Fruit fly (Drosophila melanogaster) whole organism, embryonic: ENCODE results near the gene car.

Experiments used
- ATbp ChIP-seq: fragments of 200-800 bp; sonication (Bioruptor generic); optimal IDR thresholded peaks from 2 replicates; lab custom pipeline; 2017; ENCODE audit warnings: missing biosample characterization, mild to moderate bottlenecking, missing genetic modification characterization, missing genetic modification reagents
- BtbVII ChIP-seq: fragments of 200-800 bp; sonication (Bioruptor generic); optimal IDR thresholded peaks from 3 replicates; lab custom pipeline; 2017; ENCODE audit warnings: missing biosample characterization, mild to moderate bottlenecking, missing genetic modification characterization
- CG10959 ChIP-seq: fragments of 200-800 bp; sonication (Bioruptor generic); IDR thresholded peaks from 2 replicates; pipeline ENCODE4 v1.3.6; 2022; ENCODE audit warnings: missing biosample characterization, missing genetic modification characterization
- CG11093 ChIP-seq: fragments of 200-800 bp; sonication (Bioruptor generic); IDR thresholded peaks from 3 replicates; pipeline ENCODE4 v1.3.6; 2022; ENCODE audit warnings: missing biosample characterization, missing genetic modification characterization
- CG12769 ChIP-seq: fragments of 200-800 bp; sonication (Bioruptor generic); optimal IDR thresholded peaks from 2 replicates; lab custom pipeline; 2019; ENCODE audit warnings: missing biosample characterization, mild to moderate bottlenecking, missing genetic modification characterization, moderate library complexity
- CG13123 ChIP-seq: fragments of 200-800 bp; sonication (Bioruptor generic); optimal IDR thresholded peaks from 2 replicates; lab custom pipeline; 2016; ENCODE audit warnings: missing biosample characterization, missing genetic modification characterization
- CG14667 ChIP-seq: fragments of 200-800 bp; sonication (Bioruptor generic); IDR thresholded peaks from 2 replicates; pipeline ENCODE4 v1.3.6; 2022; ENCODE audit warnings: missing biosample characterization, missing genetic modification characterization
- CG1647 ChIP-seq: fragments of 200-800 bp; sonication (Bioruptor generic); optimal IDR thresholded peaks from 3 replicates; lab custom pipeline; 2016; ENCODE audit warnings: missing biosample characterization, missing genetic modification characterization
- CG18476 ChIP-seq: fragments of 200-800 bp; sonication (Bioruptor generic); optimal IDR thresholded peaks from 2 replicates; lab custom pipeline; 2016; ENCODE audit warnings: missing biosample characterization, mild to moderate bottlenecking, missing genetic modification characterization
- CG18619 ChIP-seq: fragments of 200-800 bp; sonication (Bioruptor generic); optimal IDR thresholded peaks from 3 replicates; lab custom pipeline; 2017; ENCODE audit warnings: missing biosample characterization, mild to moderate bottlenecking, missing genetic modification characterization
- CG2202 ChIP-seq: fragments of 200-800 bp; sonication (Bioruptor generic); optimal IDR thresholded peaks from 2 replicates; lab custom pipeline; 2018; ENCODE audit warnings: missing biosample characterization, mild to moderate bottlenecking, missing genetic modification characterization
- CG2712 ChIP-seq: fragments of 200-800 bp; optimal IDR thresholded peaks from 3 replicates; lab custom pipeline; 2019; ENCODE audit warnings: missing biosample characterization, mild to moderate bottlenecking, missing genetic modification characterization, moderate library complexity
- CG30020 ChIP-seq: fragments of 200-800 bp; optimal IDR thresholded peaks from 2 replicates; lab custom pipeline; 2019; ENCODE audit warnings: missing biosample characterization, mild to moderate bottlenecking, missing genetic modification characterization, moderate library complexity
- CG31224 ChIP-seq: fragments of 200-800 bp; sonication (Bioruptor generic); IDR thresholded peaks from 2 replicates; pipeline ENCODE4 v1.3.6; 2022; ENCODE audit warnings: missing biosample characterization, missing genetic modification characterization
- CG3163 ChIP-seq: fragments of 200-800 bp; sonication (Bioruptor generic); optimal IDR thresholded peaks from 3 replicates; lab custom pipeline; 2016; ENCODE audit warnings: missing biosample characterization, missing genetic modification characterization
- CG3726 ChIP-seq: fragments of 200-800 bp; sonication (Bioruptor generic); IDR thresholded peaks from 3 replicates; pipeline ENCODE4, ENCODE4 v1.3.6; 2022; ENCODE audit warnings: missing biosample characterization, missing genetic modification characterization
- CG3838 ChIP-seq: fragments of 200-800 bp; sonication (Bioruptor generic); optimal IDR thresholded peaks from 3 replicates; lab custom pipeline; 2016; ENCODE audit warnings: missing biosample characterization, missing genetic modification characterization
- CG4707 ChIP-seq: fragments of 200-800 bp; sonication (Bioruptor generic); optimal IDR thresholded peaks from 2 replicates; lab custom pipeline; 2018; ENCODE audit warnings: missing biosample characterization, mild to moderate bottlenecking, missing genetic modification characterization, moderate library complexity
- CG5245 ChIP-seq: fragments of 200-800 bp; sonication (Bioruptor generic); optimal IDR thresholded peaks from 3 replicates; lab custom pipeline; 2016; ENCODE audit warnings: missing biosample characterization, missing genetic modification characterization
- CG6689 ChIP-seq: fragments of 200-800 bp; sonication (Bioruptor generic); IDR thresholded peaks from 2 replicates; pipeline ENCODE4 v1.3.6; 2022; ENCODE audit warnings: missing biosample characterization, missing genetic modification characterization
- CG6791 ChIP-seq: fragments of 200-800 bp; sonication (Bioruptor generic); IDR thresholded peaks from 3 replicates; pipeline ENCODE4 v1.3.6; 2022; ENCODE audit warnings: missing biosample characterization, missing genetic modification characterization; ENCODE audit not compliant: partially characterized antibody
- CG7987 ChIP-seq: fragments of 200-800 bp; sonication (Bioruptor generic); optimal IDR thresholded peaks from 2 replicates; lab custom pipeline; 2018; ENCODE audit warnings: missing biosample characterization, mild to moderate bottlenecking, missing genetic modification characterization, moderate library complexity
- CG8478 ChIP-seq: fragments of >200 bp; optimal IDR thresholded peaks from 2 replicates; lab custom pipeline; 2018
- Dbx ChIP-seq: fragments of 200-800 bp; sonication (Bioruptor generic); IDR thresholded peaks from 3 replicates; pipeline ENCODE4 v1.3.6; 2022; ENCODE audit warnings: missing biosample characterization, missing genetic modification characterization
- Ets97D ChIP-seq: fragments of 200-800 bp; sonication (Bioruptor generic); optimal IDR thresholded peaks from 3 replicates; lab custom pipeline; 2016; ENCODE audit warnings: missing biosample characterization, missing genetic modification characterization
- Fer1 ChIP-seq: fragments of 200-800 bp; sonication (Bioruptor generic); optimal IDR thresholded peaks from 2 replicates; lab custom pipeline; 2017; ENCODE audit warnings: missing biosample characterization, mild to moderate bottlenecking, missing genetic modification characterization
- HLH54F ChIP-seq: fragments of 200-800 bp; sonication (Bioruptor generic); optimal IDR thresholded peaks from 3 replicates; lab custom pipeline; 2016; ENCODE audit warnings: missing biosample characterization, missing genetic modification characterization
- HLHmδ ChIP-seq: fragments of 200-800 bp; sonication (Bioruptor generic); optimal IDR thresholded peaks from 2 replicates; lab custom pipeline; 2018; ENCODE audit warnings: missing biosample characterization, mild to moderate bottlenecking, missing genetic modification characterization, moderate library complexity
- HmgZ ChIP-seq: fragments of 200-800 bp; sonication (Bioruptor generic); optimal IDR thresholded peaks from 2 replicates; lab custom pipeline; 2018; ENCODE audit warnings: missing biosample characterization, mild to moderate bottlenecking, missing genetic modification characterization
- Lim3 ChIP-seq: fragments of 200-800 bp; sonication (Bioruptor generic); IDR thresholded peaks from 2 replicates; pipeline ENCODE4 v1.3.6; 2022; ENCODE audit warnings: missing biosample characterization, missing genetic modification characterization
- Lpt ChIP-seq: fragments of >200 bp; optimal IDR thresholded peaks from 2 replicates; lab custom pipeline; 2018; ENCODE audit warnings: missing biosample characterization, missing genetic modification characterization
- NC2α ChIP-seq: fragments of 200-800 bp; sonication (Bioruptor generic); optimal IDR thresholded peaks from 2 replicates; lab custom pipeline; 2016; ENCODE audit warnings: missing biosample characterization, missing genetic modification characterization
- Xbp1 ChIP-seq: fragments of 200-800 bp; sonication (Bioruptor generic); optimal IDR thresholded peaks from 3 replicates; lab custom pipeline; 2016; ENCODE audit warnings: missing biosample characterization, mild to moderate bottlenecking, missing genetic modification characterization
- Xrp1 ChIP-seq: fragments of 200-800 bp; sonication (Bioruptor generic); IDR thresholded peaks from 2 replicates; pipeline ENCODE4 v1.3.6; 2022; ENCODE audit warnings: missing biosample characterization, missing genetic modification characterization
- aop ChIP-seq: fragments of 200-800 bp; sonication (Bioruptor generic); IDR thresholded peaks from 2 replicates; pipeline ENCODE4 v1.3.6; 2022; ENCODE audit warnings: missing biosample characterization, missing genetic modification characterization
- ap ChIP-seq: fragments of 200-800 bp; sonication (Bioruptor generic); IDR thresholded peaks from 2 replicates; pipeline ENCODE4 v1.3.6; 2022; ENCODE audit warnings: missing biosample characterization, missing genetic modification characterization
- chn ChIP-seq: fragments of 200-800 bp; sonication (Bioruptor generic); optimal IDR thresholded peaks from 2 replicates; lab custom pipeline; 2016; ENCODE audit warnings: missing biosample characterization, missing genetic modification characterization
- dati ChIP-seq: fragments of 200-800 bp; sonication (Bioruptor generic); IDR thresholded peaks from 2 replicates; pipeline ENCODE4 v1.3.6; 2022; ENCODE audit warnings: missing biosample characterization, missing genetic modification characterization
- grn ChIP-seq: fragments of 200-800 bp; sonication (Bioruptor generic); optimal IDR thresholded peaks from 3 replicates; lab custom pipeline; 2017; ENCODE audit warnings: missing biosample characterization, missing genetic modification characterization
- mirr ChIP-seq: fragments of 200-800 bp; sonication (Bioruptor generic); optimal IDR thresholded peaks from 3 replicates; lab custom pipeline; 2018; ENCODE audit warnings: missing biosample characterization, mild to moderate bottlenecking, missing genetic modification characterization
- oc ChIP-seq: fragments of 200-800 bp; sonication (Bioruptor generic); optimal IDR thresholded peaks from 2 replicates; lab custom pipeline; 2018; ENCODE audit warnings: missing biosample characterization, mild to moderate bottlenecking, missing genetic modification characterization, moderate library complexity
- pb ChIP-seq: fragments of 200-800 bp; sonication (Bioruptor generic); optimal IDR thresholded peaks from 3 replicates; lab custom pipeline; 2016; ENCODE audit warnings: missing biosample characterization, missing genetic modification characterization
- phol ChIP-seq: fragments of 200-800 bp; sonication (Bioruptor generic); optimal IDR thresholded peaks from 3 replicates; lab custom pipeline; 2018; ENCODE audit warnings: missing biosample characterization, mild to moderate bottlenecking, missing genetic modification characterization, moderate library complexity
- prd ChIP-seq, 3 experiments: fragments of >200 bp in 2 of 3; fragments of 200-800 bp in 1 of 3; sonication (Bioruptor generic) in 1 of 3; optimal IDR thresholded peaks in 2 of 3; IDR thresholded peaks in 1 of 3; 2 replicates in 2 of 3; 3 replicates in 1 of 3; pipeline versions ENCODE4 v1.3.6 to Lab custom; 2017 to 2022; ENCODE audit warnings: missing biosample characterization in 1 of 3, missing genetic modification characterization in 1 of 3
- sens ChIP-seq: fragments of 200-800 bp; sonication (Bioruptor generic); peaks from one replicate; lab custom pipeline; 2016; ENCODE audit warnings: missing biosample characterization, missing genetic modification characterization
- sens-2 ChIP-seq: fragments of 200-800 bp; sonication (Bioruptor generic); IDR thresholded peaks from 2 replicates; pipeline ENCODE4 v1.3.6; 2022; ENCODE audit warnings: missing biosample characterization, missing genetic modification characterization
- trem ChIP-seq: fragments of 200-800 bp; optimal IDR thresholded peaks from 3 replicates; lab custom pipeline; 2019; ENCODE audit warnings: missing biosample characterization, mild to moderate bottlenecking, missing genetic modification characterization, moderate library complexity
- ttk ChIP-seq: fragments of 200-800 bp; sonication (Bioruptor generic); IDR thresholded peaks from 2 replicates; pipeline ENCODE4 v2.1.2; 2022; ENCODE audit warnings: missing biosample characterization, missing genetic modification characterization
- usp ChIP-seq: fragments of >200 bp; optimal IDR thresholded peaks from 2 replicates; lab custom pipeline; 2017; ENCODE audit warnings: missing biosample characterization, missing genetic modification characterization
- wdn ChIP-seq: fragments of 200-800 bp; sonication (Bioruptor generic); IDR thresholded peaks from 2 replicates; pipeline ENCODE4 v1.3.6; 2022; ENCODE audit warnings: missing biosample characterization, missing genetic modification characterization
- zen2 ChIP-seq: fragments of 200-800 bp; sonication (Bioruptor generic); IDR thresholded peaks from 3 replicates; pipeline ENCODE4 v1.3.6; 2022; ENCODE audit warnings: missing biosample characterization, missing genetic modification characterization; ENCODE audit not compliant: partially characterized antibody
- zfh2 ChIP-seq: fragments of 200-800 bp; sonication (Bioruptor generic); optimal IDR thresholded peaks from 2 replicates; lab custom pipeline; 2016; ENCODE audit warnings: missing biosample characterization, missing genetic modification characterization

The car gene

DNA sequence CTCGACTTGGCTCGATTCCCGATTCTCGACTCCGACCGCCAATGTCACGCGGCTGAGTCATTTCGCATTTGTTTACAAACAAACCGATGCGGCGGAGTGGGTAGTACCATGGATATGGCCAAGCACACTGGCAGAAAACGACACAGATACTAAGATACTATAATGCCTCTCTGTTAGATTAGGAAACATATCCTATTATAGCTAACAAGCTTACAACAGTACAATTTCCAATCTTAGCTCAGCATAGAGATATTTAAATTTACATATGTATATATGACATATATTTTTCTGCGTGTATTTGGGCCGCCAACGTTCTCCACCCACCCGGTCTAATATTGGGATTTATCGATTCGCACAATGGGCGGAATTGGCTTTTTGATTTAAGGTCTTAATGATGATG, 38.1 kb downstream of the car start (continued):
- TF ChIP-seq NC2α (GFP tag; lab: Kevin White, UChicago) (no peak), CG2202 (peak; percentile 29), phol (tag; lab: Kevin White, UChicago) (peak; percentile 69), CG6689 (GFP tag; lab: Robert Waterston, UW) (peak; percentile 73), Lim3 (GFP tag; lab: Robert Waterston, UW) (peak; percentile 45; the same call in 1 of the 2 replicates), HmgZ (tag; lab: Kevin White, UChicago) (peak; percentile 76), sens-2 (GFP tag; lab: Robert Waterston, UW) (peak; percentile 62; the same call in 1 of the 2 replicates), zfh2 (peak; percentile 44), Fer1 (GFP tag; lab: Kevin White, UChicago) (peak; percentile 77), CG30020 (peak; percentile 6), prd (optimal IDR thresholded peaks at IDR 0.05; lab: Kevin White, UChicago) (no peak), prd (GFP tag; IDR thresholded peaks at IDR 0.05; lab: Robert Waterston, UW) (peak; percentile 87), HLHmδ (GFP tag; lab: Kevin White, UChicago) (no peak), CG31224 (GFP tag; lab: Robert Waterston, UW) (peak; percentile 83), Dbx (GFP tag; lab: Robert Waterston, UW) (peak; percentile 82), dati (0 out of 2 replicates have a peak, but pooled peaks have one; percentile 21), grn (GFP tag; lab: Kevin White, UChicago) (no peak), CG6791 (GFP tag; lab: Robert Waterston, UW) (no peak), pb (no peak), zen2 (GFP tag; lab: Robert Waterston, UW) (no peak), HLH54F (GFP tag; lab: Kevin White, UChicago) (peak; percentile 27), ATbp (GFP tag; lab: Kevin White, UChicago) (peak; percentile 67), wdn (peak; percentile 67), CG1647 (GFP tag; lab: Kevin White, UChicago) (peak; percentile 47), CG5245 (peak; percentile 59), CG3838 (no peak), aop (GFP tag; lab: Robert Waterston, UW) (peak; percentile 52; the same call in 1 of the 2 replicates), sens (GFP tag; lab: Kevin White, UChicago) (peak; percentile 92), Xbp1 (peak; percentile 74), CG12769 (tag; lab: Kevin White, UChicago) (peak; percentile 94), CG13123 (GFP tag; lab: Kevin White, UChicago) (peak; percentile 35), CG10959 (GFP tag; lab: Robert Waterston, UW) (peak; percentile 73), ap (GFP tag; lab: Robert Waterston, UW) (peak; percentile 58), ttk (0 out of 2 replicates have a peak, but pooled peaks have one; percentile 56), Ets97D (GFP tag; lab: Kevin White, UChicago) (peak; percentile 20), CG7987 (GFP tag; lab: Kevin White, UChicago) (no peak), CG3163 (no peak), CG8478 (lab: Kevin White, UChicago) (no peak), Lpt (GFP tag; lab: Kevin White, UChicago) (no peak), usp (GFP tag; lab: Kevin White, UChicago) (no peak), CG18619 (GFP tag; lab: Kevin White, UChicago) (peak; percentile 50), CG4707 (GFP tag; lab: Kevin White, UChicago) (peak; percentile 13), CG2712 (tag; lab: Kevin White, UChicago) (peak; percentile 70), mirr (GFP tag; lab: Kevin White, UChicago) (peak; percentile 52), trem (tag; lab: Kevin White, UChicago) (peak; percentile 50), oc (tag; lab: Kevin White, UChicago) (no peak), CG14667 (GFP tag; lab: Robert Waterston, UW) (peak; percentile 60), CG11093 (GFP tag; lab: Robert Waterston, UW) (0 out of 3 replicates have a peak, but pooled peaks have one; percentile 43), BtbVII (GFP tag; lab: Kevin White, UChicago) (peak; percentile 61), CG3726 (0 out of 3 replicates have a peak, but pooled peaks have one; percentile 38), CG18476 (peak; percentile 49), chn (GFP tag; lab: Kevin White, UChicago) (peak; percentile 60), Xrp1 (GFP tag; lab: Robert Waterston, UW) (peak; percentile 71)
